Worm (Caenorhabditis elegans): ENCODE measurements around the gene F56A8.9.

DNA sequence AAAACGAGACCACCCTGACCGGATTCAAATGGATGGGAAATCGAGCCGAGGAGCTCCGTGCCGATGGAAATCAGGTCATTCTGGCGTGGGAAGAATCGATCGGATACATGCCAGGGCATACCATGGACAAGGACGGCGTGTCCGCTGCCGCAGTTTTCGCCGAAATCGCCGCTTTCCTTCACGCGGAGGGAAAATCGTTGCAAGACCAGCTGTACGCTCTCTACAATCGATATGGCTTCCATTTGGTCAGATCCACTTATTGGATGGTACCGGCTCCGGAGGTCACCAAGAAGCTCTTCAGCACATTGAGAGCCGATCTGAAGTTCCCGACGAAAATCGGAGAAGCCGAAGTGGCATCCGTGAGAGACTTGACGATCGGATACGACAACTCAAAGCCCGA is 47.5 kb downstream of the F56A8.9 start:
- no peak for TF ChIP-seq che-1 (tag; optimal IDR thresholded peaks at IDR 0.05)
- TF ChIP-seq lin-11 (tag; optimal IDR thresholded peaks at IDR 0.05), result no peak
- TF ChIP-seq npax-4 (tag; optimal IDR thresholded peaks at IDR 0.05), result no peak
- no peak for TF ChIP-seq F13H6.1 (tag; optimal IDR thresholded peaks at IDR 0.05)
- no peak for TF ChIP-seq ama-1 (optimal IDR thresholded peaks at IDR 0.05)
- no peak for TF ChIP-seq nhr-11 (tag; optimal IDR thresholded peaks at IDR 0.05)
- no peak for TF ChIP-seq pax-1 (tag; optimal IDR thresholded peaks at IDR 0.05)
- no peak for TF ChIP-seq hlh-30 (tag; optimal IDR thresholded peaks at IDR 0.05; ENCODE audit: insufficient read depth)
- TF ChIP-seq odd-2 (tag; optimal IDR thresholded peaks at IDR 0.05), result no peak
- TF ChIP-seq ceh-2 (tag; optimal IDR thresholded peaks at IDR 0.05), result no peak
- TF ChIP-seq unc-55 (GFP tag; optimal IDR thresholded peaks at IDR 0.05), result no peak
- no peak for TF ChIP-seq ref-2 (tag; optimal IDR thresholded peaks at IDR 0.05)

Data from whole organism, late embryonic.